Worm (Caenorhabditis elegans) whole organism, late embryonic: ENCODE results near the gene srbc-84.

Source experiments
- ama-1 ChIP-seq: fragments of 150-350 bp; optimal IDR thresholded peaks from 2 replicates; lab custom pipeline; 2014
- ceh-9 ChIP-seq: sonication (generic microtip); optimal IDR thresholded peaks from 2 replicates; lab custom pipeline; 2016; ENCODE audit warnings: mild to moderate bottlenecking, missing genetic modification characterization, inconsistent platforms, missing compliant biosample characterization
- che-1 ChIP-seq: sonication (generic microtip); optimal IDR thresholded peaks from 2 replicates; lab custom pipeline; 2016; ENCODE audit warnings: mild to moderate bottlenecking, missing genetic modification characterization, missing compliant biosample characterization
- hlh-30 ChIP-seq: sonication (generic microtip); optimal IDR thresholded peaks from 2 replicates; lab custom pipeline; 2017; ENCODE audit warnings: antibody characterized with exemption, missing genetic modification characterization, missing compliant biosample characterization; ENCODE audit not compliant: insufficient read depth
- nhr-232 ChIP-seq: sonication (generic microtip); optimal IDR thresholded peaks from 2 replicates; lab custom pipeline; 2016; ENCODE audit warnings: missing genetic modification characterization, missing compliant biosample characterization
- pha-2 ChIP-seq: sonication (generic microtip); optimal IDR thresholded peaks from 2 replicates; lab custom pipeline; 2017; ENCODE audit warnings: mild to moderate bottlenecking, missing genetic modification characterization, missing compliant biosample characterization
- rnt-1 ChIP-seq: sonication (generic microtip); optimal IDR thresholded peaks from 2 replicates; lab custom pipeline; 2016; ENCODE audit warnings: missing genetic modification characterization, missing compliant biosample characterization
- sox-4 ChIP-seq: sonication (generic microtip); optimal IDR thresholded peaks from 2 replicates; lab custom pipeline; 2017; ENCODE audit warnings: mild to moderate bottlenecking, missing genetic modification characterization, inconsistent platforms, missing compliant biosample characterization
- syd-9 ChIP-seq: sonication (generic microtip); optimal IDR thresholded peaks from 2 replicates; lab custom pipeline; 2016; ENCODE audit warnings: mild to moderate bottlenecking, missing genetic modification characterization, moderate library complexity, missing compliant biosample characterization
- unc-86 ChIP-seq: sonication (generic microtip); optimal IDR thresholded peaks from 2 replicates; lab custom pipeline; 2016; ENCODE audit warnings: missing genetic modification characterization, missing compliant biosample characterization

DNA sequence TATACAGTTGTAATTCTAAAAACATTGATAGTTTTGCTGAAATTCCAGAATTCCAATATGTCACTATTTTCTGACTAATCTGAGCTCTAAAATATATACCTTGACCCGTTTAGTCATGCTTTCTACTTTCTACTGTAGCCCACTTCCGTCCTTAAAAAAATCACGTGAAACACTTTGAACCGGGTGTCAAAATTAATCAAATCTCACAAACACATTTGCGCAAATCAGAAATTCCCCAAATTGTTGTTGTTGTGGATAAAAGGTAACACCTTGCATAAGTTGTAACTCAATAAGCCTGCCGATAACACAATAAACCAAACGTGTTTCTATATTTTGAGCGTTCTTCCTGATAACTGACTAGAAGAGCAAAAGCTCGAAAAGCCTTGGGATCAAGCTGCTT lies 8.5 kb downstream of the srbc-84 start, which contains the start of gene srxa-7:
- no peak for TF ChIP-seq syd-9
- TF ChIP-seq rnt-1 (tag; lab: Kevin White, UChicago) = no peak
- no peak for TF ChIP-seq unc-86 (tag; lab: Kevin White, UChicago)
- TF ChIP-seq ama-1 (lab: Kevin White, UChicago) = no peak
- TF ChIP-seq che-1 = no peak
- TF ChIP-seq pha-2 (tag; lab: Kevin White, UChicago) = no peak
- TF ChIP-seq sox-4 = no peak
- no peak for TF ChIP-seq hlh-30 (tag; lab: Kevin White, UChicago)
- no peak for TF ChIP-seq nhr-232
- no peak for TF ChIP-seq ceh-9 (tag; lab: Kevin White, UChicago)
